Fruit fly (Drosophila melanogaster): ENCODE data around the gene Pcyt2.

Pcyt2 gene

DNA sequence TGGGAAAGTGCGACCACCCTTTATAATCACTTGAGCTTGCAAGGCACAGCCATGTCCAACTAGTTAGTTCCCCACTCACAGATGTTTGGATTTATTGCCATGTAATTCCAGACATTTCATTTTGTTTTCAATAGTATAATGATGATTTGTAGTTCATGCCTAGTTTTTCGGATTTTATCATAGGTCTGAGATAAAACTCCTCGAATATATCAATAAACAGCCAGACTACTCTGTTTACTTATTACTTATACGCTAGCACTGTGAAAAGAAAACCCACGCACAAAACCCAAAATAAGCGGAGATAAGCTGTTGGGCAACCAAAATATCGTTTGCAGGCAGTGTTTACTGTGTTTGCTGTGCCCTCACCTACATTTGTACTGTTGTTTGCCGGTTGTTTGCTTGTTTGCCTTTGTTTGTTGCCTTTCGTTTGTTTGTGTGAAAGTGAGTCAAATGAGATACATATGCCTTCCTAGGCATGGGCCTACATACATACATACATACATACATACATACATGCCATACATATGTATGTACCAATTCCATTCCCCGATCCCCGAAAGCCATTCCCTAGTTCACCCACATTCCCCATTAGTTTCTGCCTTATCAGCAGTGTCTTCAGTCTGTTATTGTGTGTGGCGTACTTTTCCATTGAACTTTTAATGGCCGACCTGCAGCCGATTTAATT, 26.0 kb downstream of the Pcyt2 start (continued):
- TF ChIP-seq Stat92E (GFP tag; optimal IDR thresholded peaks at IDR 0.05) (no peak), Ets65A (GFP tag) (peak; percentile 96), dmrt11E (tag; optimal IDR thresholded peaks at IDR 0.05) (peak; percentile 82), CG9215 (GFP tag; IDR thresholded peaks at IDR 0.05) (no peak), Lhr (GFP tag; optimal IDR thresholded peaks at IDR 0.05) (peak; percentile 77), nau (GFP tag; optimal IDR thresholded peaks at IDR 0.05) (peak; percentile 86), CG10274 (GFP tag; optimal IDR thresholded peaks at IDR 0.05) (peak; percentile 35), fd96Cb (tag; optimal IDR thresholded peaks at IDR 0.05) (peak; percentile 44), onecut (GFP tag; IDR thresholded peaks at IDR 0.05) (peak; percentile 68), CG30020 (tag; optimal IDR thresholded peaks at IDR 0.05) (no peak), lbe (GFP tag; optimal IDR thresholded peaks at IDR 0.05) (no peak), CG18011 (GFP tag; optimal IDR thresholded peaks at IDR 0.05) (peak; percentile 36), CG7987 (GFP tag; optimal IDR thresholded peaks at IDR 0.05) (peak; percentile 87), Mrtf (GFP tag; IDR thresholded peaks at IDR 0.05) (no peak), CHES-1-like (GFP tag; optimal IDR thresholded peaks at IDR 0.05) (peak; percentile 72), NC2β (GFP tag; optimal IDR thresholded peaks at IDR 0.05) (peak; percentile 50), Ssrp (tag; optimal IDR thresholded peaks at IDR 0.05) (peak; percentile 47), Usf (GFP tag; optimal IDR thresholded peaks at IDR 0.05) (peak; percentile 41), Mes4 (GFP tag; optimal IDR thresholded peaks at IDR 0.05) (peak; percentile 76), sc (optimal IDR thresholded peaks at IDR 0.05) (no peak), sc (GFP tag; optimal IDR thresholded peaks at IDR 0.05) (peak; percentile 77), gsb-n (tag; optimal IDR thresholded peaks at IDR 0.05) (peak; percentile 76), Tbp (GFP tag; optimal IDR thresholded peaks at IDR 0.05) (no peak), luna (GFP tag; optimal IDR thresholded peaks at IDR 0.05) (no peak), nerfin-2 (GFP tag; IDR thresholded peaks at IDR 0.05; ENCODE audit: partially characterized antibody) (no peak), tx (GFP tag; optimal IDR thresholded peaks at IDR 0.05) (no peak), sens (GFP tag) (peak; percentile 98), emc (GFP tag; optimal IDR thresholded peaks at IDR 0.05) (no peak), az2 (GFP tag; optimal IDR thresholded peaks at IDR 0.05) (peak; percentile 26), Atf-2 (GFP tag; optimal IDR thresholded peaks at IDR 0.05) (peak; percentile 52), unc-4 (GFP tag; IDR thresholded peaks at IDR 0.05; ENCODE audit: partially characterized antibody) (no peak), Abd-B (GFP tag; optimal IDR thresholded peaks at IDR 0.05) (no peak), Jarid2 (GFP tag; optimal IDR thresholded peaks at IDR 0.05) (peak; percentile 46), Dbx (GFP tag; IDR thresholded peaks at IDR 0.05) (no peak), CG12219 (GFP tag; optimal IDR thresholded peaks at IDR 0.05) (peak; percentile 79), CG8478 (optimal IDR thresholded peaks at IDR 0.05) (no peak), cato (GFP tag; optimal IDR thresholded peaks at IDR 0.05; ENCODE audit: borderline replicate concordance) (peak; percentile 47), CG18476 (GFP tag; optimal IDR thresholded peaks at IDR 0.05) (peak; percentile 38), CG31224 (GFP tag; IDR thresholded peaks at IDR 0.05) (no peak), CG12155 (GFP tag; optimal IDR thresholded peaks at IDR 0.05) (peak; percentile 14), CG8388 (GFP tag; optimal IDR thresholded peaks at IDR 0.05) (peak; percentile 76), CG3726 (GFP tag; IDR thresholded peaks at IDR 0.05) (0 out of 3 replicates have a peak, but pooled peaks have one; percentile 49), tgo (GFP tag; IDR thresholded peaks at IDR 0.05) (no peak; the same call in 2 of the 3 replicates), mirr (GFP tag; optimal IDR thresholded peaks at IDR 0.05) (peak; percentile 63), Hr78 (GFP tag; optimal IDR thresholded peaks at IDR 0.05) (peak in 1 of 2 experiments; percentile 96), CG1602 (GFP tag; optimal IDR thresholded peaks at IDR 0.05) (peak; percentile 72), CG13123 (GFP tag; optimal IDR thresholded peaks at IDR 0.05) (peak; percentile 46), ems (GFP tag; optimal IDR thresholded peaks at IDR 0.05) (peak; percentile 22), CG10462 (GFP tag; optimal IDR thresholded peaks at IDR 0.05) (peak; percentile 55), croc (GFP tag; conservative IDR thresholded peaks at IDR 0.05) (peak; percentile 45)

Measured in whole organism, embryonic.